Worm (Caenorhabditis elegans): Measurements from ENCODE around the gene F28A10.7.

DNA sequence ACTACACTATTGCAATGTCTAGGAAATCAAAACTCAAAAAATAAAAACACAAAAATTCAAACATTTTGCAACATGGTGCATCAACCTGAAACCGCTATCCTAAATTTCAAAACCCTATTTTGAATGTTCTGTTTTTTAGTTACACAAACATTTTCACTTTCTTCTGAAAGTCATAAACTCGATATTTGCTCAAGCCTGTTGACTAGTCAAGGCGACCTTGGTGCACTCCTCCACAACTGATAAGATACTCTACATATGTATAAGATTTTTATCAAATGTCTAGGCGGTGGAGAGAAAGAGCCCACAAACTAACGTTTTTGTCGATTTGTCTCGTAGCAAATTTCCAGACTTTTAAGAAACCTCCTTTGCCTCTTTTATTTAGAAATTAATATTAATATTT, 42.5 kb upstream of the F28A10.7 start, which contains the start of gene T07D3.4:
- TF ChIP-seq unc-39 (tag; optimal IDR thresholded peaks at IDR 0.05) = no peak
- TF ChIP-seq sem-4 (tag; optimal IDR thresholded peaks at IDR 0.05) = no peak
- no peak for TF ChIP-seq unc-62 (GFP tag; optimal IDR thresholded peaks at IDR 0.05)
- TF ChIP-seq nhr-11 (tag; optimal IDR thresholded peaks at IDR 0.05) = no peak
- no peak for TF ChIP-seq lin-39 (tag; optimal IDR thresholded peaks at IDR 0.05)
- no peak for TF ChIP-seq aly-2 (tag; optimal IDR thresholded peaks at IDR 0.05)
- TF ChIP-seq sma-3 (GFP tag; optimal IDR thresholded peaks at IDR 0.05) = no peak
- TF ChIP-seq lin-13 (GFP tag; optimal IDR thresholded peaks at IDR 0.05) = no peak
- TF ChIP-seq skn-1 (tag; optimal IDR thresholded peaks at IDR 0.05) = no peak
